Worm (Caenorhabditis elegans) whole organism, L4 larva: ENCODE results near the gene trm-1.

ENCODE experiments used
- F44E2.7 ChIP-seq: fragments of 200-800 bp; sonication (Bioruptor generic); IDR thresholded peaks from 2 replicates; pipeline ENCODE4 v2.1.2; 2022; ENCODE audit warnings: missing genetic modification characterization, missing compliant biosample characterization
- F49E8.2 ChIP-seq: sonication (generic microtip); optimal IDR thresholded peaks from 2 replicates; lab custom pipeline; 2016; ENCODE audit warnings: missing compliant biosample characterization, mild to moderate bottlenecking, missing genetic modification characterization, borderline replicate concordance
- aha-1 ChIP-seq: fragments of 150-350 bp; peaks from one replicate; lab custom pipeline; 2014; ENCODE audit warnings: missing biosample characterization, missing genetic modification characterization
- aly-2 ChIP-seq: sonication (generic microtip); optimal IDR thresholded peaks from 2 replicates; lab custom pipeline; 2018; ENCODE audit warnings: missing biosample characterization, missing genetic modification characterization
- ceh-28 ChIP-seq: fragments of 150-350 bp; optimal IDR thresholded peaks from 2 replicates; lab custom pipeline; 2014; ENCODE audit warnings: missing biosample characterization, missing genetic modification reagents, missing genetic modification characterization
- daf-19 ChIP-seq: fragments of 200-800 bp; sonication (Bioruptor generic); conservative IDR thresholded peaks from 2 replicates; pipeline ENCODE4 v1.3.6; 2022; ENCODE audit warnings: missing genetic modification characterization, missing compliant biosample characterization
- dpl-1 ChIP-seq: fragments of 150-350 bp; optimal IDR thresholded peaks from 2 replicates; lab custom pipeline; 2014; ENCODE audit warnings: missing biosample characterization, missing genetic modification reagents, missing genetic modification characterization
- hif-1 ChIP-seq, 2 experiments: sonication (generic microtip); optimal IDR thresholded peaks; 2 replicates each; lab custom pipeline; 2016 to 2017; ENCODE audit warnings: missing compliant biosample characterization in 2 of 2, missing genetic modification characterization in 2 of 2, missing genetic modification reagents in 2 of 2, missing genotype in 2 of 2, mild to moderate bottlenecking in 1 of 2
- hlh-11 ChIP-seq: fragments of 200-800 bp; sonication (Bioruptor generic); optimal IDR thresholded peaks from 2 replicates; lab custom pipeline; 2018; ENCODE audit warnings: mild to moderate bottlenecking, missing genetic modification characterization, missing compliant biosample characterization
- hmg-1.1 ChIP-seq: fragments of 200-800 bp; sonication (Bioruptor generic); IDR thresholded peaks from 2 replicates; pipeline ENCODE4 v1.3.6; 2022; ENCODE audit warnings: missing genetic modification reagents, missing genetic modification characterization, missing compliant biosample characterization
- lin-38 ChIP-seq: fragments of 200-800 bp; sonication (Bioruptor generic); IDR thresholded peaks from 2 replicates; pipeline ENCODE4 v1.3.6; 2022; ENCODE audit warnings: missing genetic modification reagents, missing genetic modification characterization, missing compliant biosample characterization
- lsy-2 ChIP-seq, 2 experiments: fragments of 150-350 bp in 1 of 2; sonication (generic microtip) in 1 of 2; optimal IDR thresholded peaks; 2 replicates each; lab custom pipeline; 2014 to 2017; ENCODE audit warnings: missing biosample characterization in 2 of 2, missing genetic modification characterization in 2 of 2
- mdl-1 ChIP-seq, 2 experiments: fragments of 150-350 bp in 1 of 2; sonication (generic microtip) in 1 of 2; optimal IDR thresholded peaks; 2 replicates each; lab custom pipeline; 2014 to 2017; ENCODE audit warnings: missing biosample characterization in 2 of 2, missing genetic modification characterization in 2 of 2
- nhr-11 ChIP-seq: fragments of 150-350 bp; optimal IDR thresholded peaks from 2 replicates; lab custom pipeline; 2014; ENCODE audit warnings: missing biosample characterization, missing genetic modification characterization
- nhr-237 ChIP-seq: sonication (generic microtip); optimal IDR thresholded peaks from 2 replicates; lab custom pipeline; 2017; ENCODE audit warnings: missing biosample characterization, missing genetic modification characterization
- nhr-48 ChIP-seq: sonication (generic microtip); optimal IDR thresholded peaks from 2 replicates; lab custom pipeline; 2016; ENCODE audit warnings: mild to moderate bottlenecking, missing genetic modification characterization, missing compliant biosample characterization
- nhr-77 ChIP-seq: fragments of 150-350 bp; optimal IDR thresholded peaks from 2 replicates; lab custom pipeline; 2014; ENCODE audit warnings: missing biosample characterization, missing genetic modification characterization
- pha-4 ChIP-seq, 2 experiments: fragments of 150-350 bp in 1 of 2; fragments of 200-800 bp in 1 of 2; sonication (Bioruptor generic) in 1 of 2; IDR thresholded peaks in 1 of 2; optimal IDR thresholded peaks in 1 of 2; 2 replicates each; pipeline versions ENCODE4 v1.3.6 to Lab custom; 2014 to 2022; ENCODE audit warnings: missing genetic modification characterization in 2 of 2, missing genetic modification reagents in 2 of 2, missing biosample characterization in 1 of 2, missing compliant biosample characterization in 1 of 2
- pqm-1 ChIP-seq: sonication (generic microtip); optimal IDR thresholded peaks from 2 replicates; lab custom pipeline; 2017; ENCODE audit warnings: missing biosample characterization, missing genetic modification characterization
- sdz-12 ChIP-seq: fragments of 200-800 bp; sonication (Bioruptor generic); optimal IDR thresholded peaks from 2 replicates; lab custom pipeline; 2018; ENCODE audit warnings: mild to moderate bottlenecking, missing genetic modification characterization, missing compliant biosample characterization
- set-16 ChIP-seq: fragments of 200-800 bp; sonication (Bioruptor generic); IDR thresholded peaks from 2 replicates; pipeline ENCODE4 v1.3.6; 2022; ENCODE audit warnings: missing genetic modification reagents, missing genetic modification characterization, missing compliant biosample characterization
- snpc-1.2 ChIP-seq: fragments of 200-800 bp; sonication (Bioruptor generic); IDR thresholded peaks from 2 replicates; pipeline ENCODE4 v1.3.6; 2022; ENCODE audit warnings: missing genetic modification reagents, missing genetic modification characterization, missing compliant biosample characterization
- snpc-4 ChIP-seq: fragments of 150-350 bp; optimal IDR thresholded peaks from 2 replicates; lab custom pipeline; 2014; ENCODE audit warnings: missing biosample characterization, missing genetic modification characterization
- unc-130 ChIP-seq: sonication (generic microtip); optimal IDR thresholded peaks from 2 replicates; lab custom pipeline; 2016; ENCODE audit warnings: missing genetic modification reagents, missing genetic modification characterization, missing compliant biosample characterization
- unc-62 ChIP-seq, 3 experiments: fragments of 150-350 bp in 1 of 3; sonication (generic microtip); optimal IDR thresholded peaks in 2 of 3; peaks in 1 of 3; 1 replicate in 1 of 3; 2 replicates in 2 of 3; lab custom pipeline; 2014 to 2017; ENCODE audit warnings: missing biosample characterization in 3 of 3, missing genetic modification characterization in 3 of 3, missing genetic modification reagents in 3 of 3, missing genotype in 1 of 3

The trm-1 gene

ce11 chrV:14193451-14193850 lies 8.0 kb upstream of the trm-1 start, which contains the start of gene atfs-1 (continued):
- TF ChIP-seq hif-1 (tag; optimal IDR thresholded peaks at IDR 0.05; lab: Kevin White, UChicago): peak in 1 of 2 experiments; percentile 35
- TF ChIP-seq nhr-48 (tag; lab: Kevin White, UChicago): peak; percentile 73
- no peak for TF ChIP-seq F44E2.7 (GFP tag; lab: Robert Waterston, UW)
- TF ChIP-seq mdl-1 (tag; optimal IDR thresholded peaks at IDR 0.05; lab: Kevin White, UChicago): peak in 1 of 2 experiments; percentile 58
- 0 out of 2 replicates have a peak, but pooled peaks have one; percentile 45 for TF ChIP-seq pha-4 (GFP tag; IDR thresholded peaks at IDR 0.05; lab: Robert Waterston, UW)
- peak; percentile 57 for TF ChIP-seq pha-4 (tag; optimal IDR thresholded peaks at IDR 0.05; lab: Kevin White, UChicago)
- TF ChIP-seq hmg-1.1 (GFP tag; lab: Robert Waterston, UW): peak; percentile 88
- TF ChIP-seq nhr-11 (tag; lab: Kevin White, UChicago): no peak
- TF ChIP-seq set-16 (GFP tag; lab: Robert Waterston, UW): peak; percentile 38
- TF ChIP-seq nhr-77: peak; percentile 69

ce11 chrV:14192870-14193269 lies 7.5 kb upstream of the trm-1 start:
- 0 out of 2 replicates have a peak, but pooled peaks have one; percentile 26 for TF ChIP-seq daf-19 (GFP tag; lab: Robert Waterston, UW)
- TF ChIP-seq nhr-237 (tag; lab: Kevin White, UChicago): no peak
- no peak for TF ChIP-seq sdz-12 (GFP tag; lab: Kevin White, UChicago)
- TF ChIP-seq snpc-4 (tag; lab: Kevin White, UChicago): no peak
- 0 out of 2 replicates have a peak, but pooled peaks have one; percentile 25 for TF ChIP-seq snpc-1.2 (GFP tag; lab: Robert Waterston, UW)
- TF ChIP-seq lin-38 (GFP tag; lab: Robert Waterston, UW): peak; percentile 50
- peak in 1 of 2 experiments; percentile 33 for TF ChIP-seq lsy-2 (tag; optimal IDR thresholded peaks at IDR 0.05; lab: Kevin White, UChicago)
- TF ChIP-seq aly-2 (tag; lab: Kevin White, UChicago): no peak
- no peak for TF ChIP-seq ceh-28 (tag; lab: Kevin White, UChicago)
- peak; percentile 52 for TF ChIP-seq F49E8.2 (tag; lab: Kevin White, UChicago)

- TF ChIP-seq dpl-1 (GFP tag; lab: Kevin White, UChicago) (no peak), aly-2 (tag; lab: Kevin White, UChicago) (no peak), ceh-28 (tag; lab: Kevin White, UChicago) (no peak), unc-62 (GFP tag; optimal IDR thresholded peaks at IDR 0.05 in 1 of 2; lab: Kevin White, UChicago) (peak in 1 of 2 experiments; percentile 99), unc-62 (tag; optimal IDR thresholded peaks at IDR 0.05; lab: Kevin White, UChicago) (no peak), aha-1 (tag; lab: Kevin White, UChicago) (no peak), lsy-2 (tag; optimal IDR thresholded peaks at IDR 0.05; lab: Kevin White, UChicago) (no peak)
Observed at ce11 chrV:14187104-14187503, 1.7 kb upstream of the trm-1 start.

ce11 chrV:14182860-14183259 lies 2.6 kb downstream of the trm-1 start, which contains the start of gene cest-2.3:
Gene cest-2.3 (minus strand): TSS chrV:14182960.
- TF ChIP-seq lsy-2 (tag; optimal IDR thresholded peaks at IDR 0.05; lab: Kevin White, UChicago) (no peak), pqm-1 (tag; lab: Kevin White, UChicago) (no peak), aha-1 (tag; lab: Kevin White, UChicago) (peak; percentile 3)

ce11 chrV:14179947-14180346 lies 5.5 kb downstream of the trm-1 start, which contains the start of gene ZC376.8:
Gene ZC376.8 (plus strand): TSS chrV:14180247.
- TF ChIP-seq aha-1 (tag; lab: Kevin White, UChicago) (peak; percentile 24), hif-1 (tag; optimal IDR thresholded peaks at IDR 0.05; lab: Kevin White, UChicago) (no peak)

ce11 chrV:14177657-14178129 lies 7.7 kb downstream of the trm-1 start, which contains the start of gene ceh-74:
Gene ceh-74 (plus strand): TSS chrV:14178079.
- TF ChIP-seq aha-1 (tag; lab: Kevin White, UChicago) (peak; percentile 93), hmg-1.1 (GFP tag; lab: Robert Waterston, UW) (peak; percentile 57), unc-130 (GFP tag; lab: Kevin White, UChicago) (no peak), hlh-11 (tag; lab: Kevin White, UChicago) (peak; percentile 9), dpl-1 (GFP tag; lab: Kevin White, UChicago) (peak; percentile 10)
